Fruit fly (Drosophila melanogaster) whole organism, embryonic: Measurements from ENCODE around the gene CG42854.
A peak's percentile ranks its signal among the peaks of the same experiment; 100 is the strongest.

ENCODE experiments used
- Atf6 ChIP-seq: fragments of 200-800 bp; sonication (Bioruptor generic); IDR thresholded peaks from 2 replicates; pipeline ENCODE4 v1.3.6; 2022; ENCODE audit warnings: missing biosample characterization, missing genetic modification characterization
- B-H2 ChIP-seq: fragments of 200-800 bp; sonication (Bioruptor generic); optimal IDR thresholded peaks from 2 replicates; lab custom pipeline; 2018; ENCODE audit warnings: missing biosample characterization, mild to moderate bottlenecking, missing genetic modification characterization
- CG10147 ChIP-seq: fragments of 200-800 bp; sonication (Bioruptor generic); optimal IDR thresholded peaks from 2 replicates; lab custom pipeline; 2019; ENCODE audit warnings: missing biosample characterization, mild to moderate bottlenecking, missing genetic modification characterization, moderate library complexity
- CG10366 ChIP-seq: fragments of 200-800 bp; sonication (Bioruptor generic); IDR thresholded peaks from 2 replicates; pipeline ENCODE4 v1.3.6; 2022; ENCODE audit warnings: missing biosample characterization, missing genetic modification characterization
- CG12659 ChIP-seq: fragments of 200-800 bp; sonication (Bioruptor generic); optimal IDR thresholded peaks from 3 replicates; lab custom pipeline; 2017; ENCODE audit warnings: mild to moderate bottlenecking, missing biosample characterization, missing genetic modification reagents, missing genetic modification characterization
- CG13123 ChIP-seq: fragments of 200-800 bp; sonication (Bioruptor generic); optimal IDR thresholded peaks from 2 replicates; lab custom pipeline; 2016; ENCODE audit warnings: missing biosample characterization, missing genetic modification characterization
- CG13624 ChIP-seq: fragments of 200-800 bp; sonication (Bioruptor generic); optimal IDR thresholded peaks from 2 replicates; lab custom pipeline; 2016; ENCODE audit warnings: missing biosample characterization, missing genetic modification characterization
- CG2120 ChIP-seq: fragments of 200-800 bp; sonication (Bioruptor generic); optimal IDR thresholded peaks from 3 replicates; lab custom pipeline; 2016; ENCODE audit warnings: missing biosample characterization, missing genetic modification characterization
- CG32772 ChIP-seq: fragments of 200-800 bp; sonication (Bioruptor generic); IDR thresholded peaks from 2 replicates; pipeline ENCODE4 v1.3.6; 2022; ENCODE audit warnings: missing biosample characterization, missing genetic modification characterization
- CG33213 ChIP-seq: fragments of 200-800 bp; sonication (Bioruptor generic); optimal IDR thresholded peaks from 3 replicates; lab custom pipeline; 2016; ENCODE audit warnings: missing biosample characterization, missing genetic modification characterization
- CG33557 ChIP-seq: fragments of 200-800 bp; sonication (Bioruptor generic); optimal IDR thresholded peaks from 2 replicates; lab custom pipeline; 2019; ENCODE audit warnings: missing biosample characterization, mild to moderate bottlenecking, missing genetic modification characterization, moderate library complexity
- CG4854 ChIP-seq: fragments of 200-800 bp; sonication (Bioruptor generic); optimal IDR thresholded peaks from 2 replicates; lab custom pipeline; 2016; ENCODE audit warnings: missing biosample characterization, missing genetic modification characterization, inconsistent platforms
- CG9797 ChIP-seq: fragments of 200-800 bp; sonication (Bioruptor generic); optimal IDR thresholded peaks from 3 replicates; lab custom pipeline; 2018; ENCODE audit warnings: missing biosample characterization, mild to moderate bottlenecking, missing genetic modification characterization
- Camta ChIP-seq: fragments of 200-800 bp; sonication (Bioruptor generic); optimal IDR thresholded peaks from 2 replicates; lab custom pipeline; 2016; ENCODE audit warnings: missing biosample characterization, missing genetic modification characterization
- CkIIα-i1 ChIP-seq: fragments of 200-800 bp; sonication (Bioruptor generic); IDR thresholded peaks from 2 replicates; pipeline ENCODE4 v1.3.6; 2022; ENCODE audit warnings: missing biosample characterization, missing genetic modification characterization
- E2f2 ChIP-seq: fragments of 200-800 bp; sonication (Bioruptor generic); IDR thresholded peaks from 2 replicates; pipeline ENCODE4 v1.3.6; 2022; ENCODE audit warnings: missing biosample characterization, missing genetic modification characterization
- Ets97D ChIP-seq: fragments of 200-800 bp; sonication (Bioruptor generic); optimal IDR thresholded peaks from 3 replicates; lab custom pipeline; 2016; ENCODE audit warnings: missing biosample characterization, missing genetic modification characterization
- Fer3 ChIP-seq: fragments of 200-800 bp; sonication (Bioruptor generic); optimal IDR thresholded peaks from 2 replicates; lab custom pipeline; 2018; ENCODE audit warnings: missing biosample characterization, mild to moderate bottlenecking, missing genetic modification characterization, moderate library complexity
- GATAe ChIP-seq: fragments of 200-800 bp; sonication (Bioruptor generic); conservative IDR thresholded peaks from 2 replicates; pipeline ENCODE4 v1.3.6; 2022; ENCODE audit warnings: missing biosample characterization, missing genetic modification characterization
- Lim3 ChIP-seq: fragments of 200-800 bp; sonication (Bioruptor generic); IDR thresholded peaks from 2 replicates; pipeline ENCODE4 v1.3.6; 2022; ENCODE audit warnings: missing biosample characterization, missing genetic modification characterization
- Mrtf ChIP-seq: fragments of 200-800 bp; sonication (Bioruptor generic); IDR thresholded peaks from 3 replicates; pipeline ENCODE4 v1.3.6; 2022; ENCODE audit warnings: missing biosample characterization, missing genetic modification characterization
- Nf-YA ChIP-seq: fragments of 200-800 bp; sonication (Bioruptor generic); IDR thresholded peaks from 2 replicates; pipeline ENCODE4 v1.3.6; 2022; ENCODE audit warnings: missing biosample characterization, missing genetic modification characterization
- PHDP ChIP-seq: fragments of 200-800 bp; sonication (Bioruptor generic); optimal IDR thresholded peaks from 3 replicates; lab custom pipeline; 2018; ENCODE audit warnings: missing biosample characterization, mild to moderate bottlenecking, missing genetic modification characterization, moderate library complexity
- Rfx ChIP-seq: fragments of 200-800 bp; sonication (Bioruptor generic); IDR thresholded peaks from 2 replicates; pipeline ENCODE4 v1.3.6; 2022; ENCODE audit warnings: missing biosample characterization, missing genetic modification characterization
- Sox100B ChIP-seq: fragments of 200-800 bp; sonication (Bioruptor generic); optimal IDR thresholded peaks from 3 replicates; lab custom pipeline; 2018; ENCODE audit warnings: missing biosample characterization, mild to moderate bottlenecking, missing genetic modification characterization
- Sry-β ChIP-seq: fragments of 200-800 bp; sonication (Bioruptor generic); optimal IDR thresholded peaks from 2 replicates; lab custom pipeline; 2018; ENCODE audit warnings: missing biosample characterization, mild to moderate bottlenecking, missing genetic modification characterization, moderate library complexity
- ac ChIP-seq: fragments of 200-800 bp; sonication (Bioruptor generic); optimal IDR thresholded peaks from 3 replicates; lab custom pipeline; 2017; ENCODE audit warnings: missing biosample characterization, mild to moderate bottlenecking, missing genetic modification characterization
- amos ChIP-seq: fragments of 200-800 bp; sonication (Bioruptor generic); IDR thresholded peaks from 2 replicates; pipeline ENCODE4 v1.3.6; 2022; ENCODE audit warnings: missing biosample characterization, missing genetic modification characterization; ENCODE audit not compliant: partially characterized antibody
- ap ChIP-seq: fragments of 200-800 bp; sonication (Bioruptor generic); IDR thresholded peaks from 2 replicates; pipeline ENCODE4 v1.3.6; 2022; ENCODE audit warnings: missing biosample characterization, missing genetic modification characterization
- ato ChIP-seq: fragments of 200-800 bp; sonication (Bioruptor generic); IDR thresholded peaks from 2 replicates; pipeline ENCODE4 v1.3.6; 2022; ENCODE audit warnings: missing biosample characterization, missing genetic modification characterization; ENCODE audit not compliant: partially characterized antibody
- bigmax ChIP-seq: fragments of 200-800 bp; sonication (Bioruptor generic); optimal IDR thresholded peaks from 2 replicates; lab custom pipeline; 2018; ENCODE audit warnings: missing biosample characterization, mild to moderate bottlenecking, missing genetic modification characterization
- corto ChIP-seq: fragments of 200-800 bp; sonication (Bioruptor generic); optimal IDR thresholded peaks from 2 replicates; lab custom pipeline; 2016; ENCODE audit warnings: missing biosample characterization, mild to moderate bottlenecking, missing genetic modification characterization, moderate library complexity
- dmrt11E ChIP-seq: fragments of 200-800 bp; sonication (Bioruptor generic); optimal IDR thresholded peaks from 3 replicates; lab custom pipeline; 2018; ENCODE audit warnings: missing biosample characterization, mild to moderate bottlenecking, missing genetic modification characterization, moderate library complexity
- emc ChIP-seq: fragments of 200-800 bp; sonication (Bioruptor generic); optimal IDR thresholded peaks from 2 replicates; lab custom pipeline; 2016; ENCODE audit warnings: missing biosample characterization, missing genetic modification characterization
- fu2 ChIP-seq: fragments of 200-800 bp; sonication (Bioruptor generic); optimal IDR thresholded peaks from 2 replicates; lab custom pipeline; 2016; ENCODE audit warnings: missing biosample characterization, missing genetic modification characterization
- gcm2 ChIP-seq: fragments of 200-800 bp; sonication (Bioruptor generic); optimal IDR thresholded peaks from 2 replicates; lab custom pipeline; 2016; ENCODE audit warnings: missing biosample characterization, missing genetic modification characterization
- gro ChIP-seq: fragments of 200-800 bp; sonication (Bioruptor generic); optimal IDR thresholded peaks from 2 replicates; lab custom pipeline; 2016; ENCODE audit warnings: missing biosample characterization, missing genetic modification characterization
- insv ChIP-seq, 2 experiments: fragments of 200-800 bp; sonication (Bioruptor generic); optimal IDR thresholded peaks; 3 replicates each; lab custom pipeline; 2016 to 2018; ENCODE audit warnings: missing biosample characterization in 2 of 2, missing genetic modification characterization in 2 of 2
- odd ChIP-seq: fragments of 200-800 bp; sonication (Bioruptor generic); optimal IDR thresholded peaks from 2 replicates; lab custom pipeline; 2017; ENCODE audit warnings: missing biosample characterization, mild to moderate bottlenecking, missing genetic modification characterization
- org-1 ChIP-seq: fragments of 200-800 bp; sonication (Bioruptor generic); optimal IDR thresholded peaks from 2 replicates; lab custom pipeline; 2017; ENCODE audit warnings: missing biosample characterization, missing genetic modification characterization
- peb ChIP-seq: fragments of 200-800 bp; sonication (Bioruptor generic); IDR thresholded peaks from 2 replicates; pipeline ENCODE4 v1.3.6; 2022; ENCODE audit warnings: missing biosample characterization, missing genetic modification characterization
- pita ChIP-seq: fragments of 200-800 bp; sonication (Bioruptor generic); optimal IDR thresholded peaks from 2 replicates; lab custom pipeline; 2017; ENCODE audit warnings: missing biosample characterization, mild to moderate bottlenecking, missing genetic modification characterization
- pnt ChIP-seq: fragments of 200-800 bp; sonication (Bioruptor generic); optimal IDR thresholded peaks from 3 replicates; lab custom pipeline; 2016; ENCODE audit warnings: missing biosample characterization, missing genetic modification characterization
- pum ChIP-seq: fragments of 200-800 bp; sonication (Bioruptor generic); optimal IDR thresholded peaks from 2 replicates; lab custom pipeline; 2016; ENCODE audit warnings: missing biosample characterization, missing genetic modification characterization
- pzg ChIP-seq: fragments of 200-800 bp; sonication (Bioruptor generic); optimal IDR thresholded peaks from 3 replicates; lab custom pipeline; 2018; ENCODE audit warnings: missing biosample characterization, mild to moderate bottlenecking, missing genetic modification characterization, moderate library complexity
- shn ChIP-seq: fragments of 200-800 bp; sonication (Bioruptor generic); optimal IDR thresholded peaks from 3 replicates; lab custom pipeline; 2016; ENCODE audit warnings: missing biosample characterization, missing genetic modification characterization
- sim ChIP-seq: fragments of 200-800 bp; sonication (Bioruptor generic); IDR thresholded peaks from 2 replicates; pipeline ENCODE4 v1.3.6; 2022; ENCODE audit warnings: missing biosample characterization, missing genetic modification characterization
- sima ChIP-seq: fragments of 200-800 bp; sonication (Bioruptor generic); optimal IDR thresholded peaks from 2 replicates; lab custom pipeline; 2016; ENCODE audit warnings: missing biosample characterization, missing genetic modification characterization
- tll ChIP-seq, 2 experiments: fragments of 200-800 bp in 1 of 2; fragments of >200 bp in 1 of 2; sonication (Bioruptor generic) in 1 of 2; optimal IDR thresholded peaks; 2 replicates each; lab custom pipeline; 2017 to 2019; ENCODE audit warnings: missing biosample characterization in 2 of 2, missing genetic modification characterization in 2 of 2, mild to moderate bottlenecking in 1 of 2, moderate library complexity in 1 of 2
- tna ChIP-seq: fragments of 200-800 bp; sonication (Bioruptor generic); IDR thresholded peaks from 2 replicates; pipeline ENCODE4 v1.3.6; 2022; ENCODE audit warnings: missing biosample characterization, missing genetic modification characterization; ENCODE audit not compliant: partially characterized antibody
- unpg ChIP-seq: fragments of 200-800 bp; sonication (Bioruptor generic); optimal IDR thresholded peaks from 3 replicates; lab custom pipeline; 2018; ENCODE audit warnings: missing biosample characterization, mild to moderate bottlenecking, missing genetic modification characterization, moderate library complexity

Gene CG42854

dm6 chrX:17294169-17294833 is 47.5 kb upstream of the CG42854 start (continued):
- no peak for TF ChIP-seq CG12659
- no peak for TF ChIP-seq Lim3 (GFP tag; lab: Robert Waterston, UW)
- no peak for TF ChIP-seq sima
- no peak for TF ChIP-seq peb (GFP tag; lab: Robert Waterston, UW)
- no peak for TF ChIP-seq ac
- TF ChIP-seq fu2 (GFP tag; lab: Kevin White, UChicago): no peak
- TF ChIP-seq PHDP: no peak
- no peak for TF ChIP-seq CG32772 (GFP tag; lab: Robert Waterston, UW)
- TF ChIP-seq org-1 (GFP tag; lab: Kevin White, UChicago): peak; percentile 28
- no peak for TF ChIP-seq Nf-YA
- no peak for TF ChIP-seq dmrt11E (tag; lab: Kevin White, UChicago)
- no peak for TF ChIP-seq CG9797 (GFP tag; lab: Kevin White, UChicago)
- TF ChIP-seq emc (GFP tag; lab: Kevin White, UChicago): no peak
- peak; percentile 40; the same call in 1 of the 2 replicates for TF ChIP-seq Atf6
- no peak for TF ChIP-seq Ets97D (GFP tag; lab: Kevin White, UChicago)
- no peak for TF ChIP-seq CG33213 (GFP tag; lab: Kevin White, UChicago)
- no peak for TF ChIP-seq CG13123 (GFP tag; lab: Kevin White, UChicago)
- no peak for TF ChIP-seq Sox100B (GFP tag; lab: Kevin White, UChicago)
- no peak for TF ChIP-seq Sry-β
- TF ChIP-seq CG10147: no peak
- no peak for TF ChIP-seq gro
- no peak for TF ChIP-seq CG2120 (GFP tag; lab: Kevin White, UChicago)
- no peak for TF ChIP-seq CG10366
- TF ChIP-seq insv (GFP tag; optimal IDR thresholded peaks at IDR 0.05; lab: Kevin White, UChicago): no peak
- TF ChIP-seq Rfx (GFP tag; lab: Robert Waterston, UW): no peak
- peak; percentile 34 for TF ChIP-seq B-H2 (GFP tag; lab: Kevin White, UChicago)
- TF ChIP-seq ap (GFP tag; lab: Robert Waterston, UW): no peak
- TF ChIP-seq pzg (GFP tag; lab: Kevin White, UChicago): no peak
- TF ChIP-seq ato (GFP tag; lab: Robert Waterston, UW): no peak
- TF ChIP-seq GATAe (GFP tag; lab: Robert Waterston, UW): no peak
- no peak for TF ChIP-seq gcm2 (GFP tag; lab: Kevin White, UChicago)
- no peak for TF ChIP-seq pnt (GFP tag; lab: Kevin White, UChicago)
- TF ChIP-seq bigmax: peak; percentile 10
- peak; percentile 7 for TF ChIP-seq odd (GFP tag; lab: Kevin White, UChicago)
- no peak for TF ChIP-seq Camta (GFP tag; lab: Kevin White, UChicago)
- TF ChIP-seq CkIIα-i1 (GFP tag; lab: Robert Waterston, UW): no peak
- no peak for TF ChIP-seq tna
- TF ChIP-seq pita: no peak
- no peak for TF ChIP-seq pum (GFP tag; lab: Kevin White, UChicago)
- TF ChIP-seq amos (GFP tag; lab: Robert Waterston, UW): no peak
- TF ChIP-seq shn (GFP tag; lab: Kevin White, UChicago): no peak
- no peak for TF ChIP-seq Fer3 (tag; lab: Kevin White, UChicago)
- no peak for TF ChIP-seq tll (GFP tag; optimal IDR thresholded peaks at IDR 0.05; lab: Kevin White, UChicago)
- TF ChIP-seq sim (GFP tag; lab: Robert Waterston, UW): no peak
- TF ChIP-seq CG4854: no peak
- TF ChIP-seq CG13624 (GFP tag; lab: Kevin White, UChicago): no peak
- TF ChIP-seq CG33557: no peak
- no peak for TF ChIP-seq corto (GFP tag; lab: Kevin White, UChicago)
- no peak for TF ChIP-seq Mrtf (GFP tag; lab: Robert Waterston, UW)
- TF ChIP-seq unpg: no peak
- TF ChIP-seq E2f2: no peak
